Fruit fly (Drosophila melanogaster) whole organism, prepupa: Measurements from ENCODE around the gene Bicra.
A peak's percentile ranks its signal among the peaks of the same experiment; 100 is the strongest.

Experiments used
- CG6276 ChIP-seq: fragments of 200-800 bp; sonication (Bioruptor generic); optimal IDR thresholded peaks from 2 replicates; lab custom pipeline; 2017; ENCODE audit warnings: missing biosample characterization, mild to moderate bottlenecking, missing genetic modification characterization
- CG9139 ChIP-seq: fragments of 200-800 bp; sonication (Bioruptor generic); optimal IDR thresholded peaks from 3 replicates; lab custom pipeline; 2017; ENCODE audit warnings: missing biosample characterization, mild to moderate bottlenecking, missing genetic modification characterization
- Eip78C ChIP-seq: fragments of 200-800 bp; sonication (Bioruptor generic); peaks from one replicate; lab custom pipeline; 2016; ENCODE audit warnings: missing biosample characterization, missing genetic modification characterization
- Hr38 ChIP-seq: sonication (Bioruptor generic); optimal IDR thresholded peaks from 2 replicates; lab custom pipeline; 2016; ENCODE audit warnings: missing biosample characterization, missing genetic modification characterization
- Sox102F ChIP-seq: fragments of 200-800 bp; sonication (Bioruptor generic); optimal IDR thresholded peaks from 2 replicates; lab custom pipeline; 2016; ENCODE audit warnings: missing biosample characterization, mild to moderate bottlenecking, missing genetic modification characterization
- fd59A ChIP-seq: fragments of 200-800 bp; sonication (Bioruptor generic); optimal IDR thresholded peaks from 2 replicates; lab custom pipeline; 2017; ENCODE audit warnings: missing biosample characterization, mild to moderate bottlenecking, missing genetic modification characterization, missing genetic modification reagents
- pdm3 ChIP-seq: fragments of 200-800 bp; sonication (Bioruptor generic); optimal IDR thresholded peaks from 3 replicates; lab custom pipeline; 2016; ENCODE audit warnings: missing biosample characterization, missing genetic modification characterization
- spab ChIP-seq: fragments of 200-800 bp; sonication (Bioruptor generic); optimal IDR thresholded peaks from 2 replicates; lab custom pipeline; 2017; ENCODE audit warnings: missing biosample characterization, mild to moderate bottlenecking, missing genetic modification characterization, missing genetic modification reagents
- ss ChIP-seq, 2 experiments: fragments of 200-800 bp; sonication (Bioruptor generic); optimal IDR thresholded peaks; 2 replicates in 1 of 2; 3 replicates in 1 of 2; lab custom pipeline; 2017 to 2018; ENCODE audit warnings: mild to moderate bottlenecking in 2 of 2, missing biosample characterization in 2 of 2, missing genetic modification characterization in 2 of 2, moderate library complexity in 1 of 2

DNA sequence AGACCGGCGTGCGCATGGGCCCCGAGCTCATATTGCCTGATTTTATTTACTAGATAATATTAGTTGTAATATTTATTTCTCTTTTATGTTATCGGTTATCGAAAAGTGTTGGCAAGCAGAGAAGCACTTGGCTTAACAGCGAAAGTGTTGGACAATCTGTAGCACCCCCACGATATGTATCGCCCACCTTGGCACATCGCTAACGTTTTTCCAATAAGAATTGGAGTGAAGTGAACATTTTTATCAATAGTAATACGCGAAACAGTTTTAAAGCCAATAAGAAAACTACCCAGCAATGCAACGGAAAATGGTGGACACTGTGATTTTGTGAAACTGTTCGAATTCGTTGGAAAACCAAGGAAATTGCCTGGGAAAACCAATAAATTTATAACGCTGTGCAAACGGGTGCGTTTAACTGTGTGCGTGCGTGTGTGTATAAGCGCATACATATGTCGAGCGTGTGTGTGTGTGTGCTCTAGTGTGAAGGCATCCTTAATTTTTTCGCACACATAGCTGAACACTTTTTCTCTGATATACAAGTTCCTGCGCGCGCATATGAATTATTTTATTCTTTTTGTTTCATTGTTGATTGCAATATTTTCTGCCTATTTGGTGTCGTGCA is 23.8 kb upstream of the Bicra start, which contains the start of the genes Slu7 and Pkc98E:
- TF ChIP-seq Eip78C (GFP tag; lab: Kevin White, UChicago) (peak; percentile 74), CG6276 (GFP tag; lab: Kevin White, UChicago) (no peak), pdm3 (GFP tag; lab: Kevin White, UChicago) (peak; percentile 33), ss (GFP tag; optimal IDR thresholded peaks at IDR 0.05; lab: Kevin White, UChicago) (peak in 1 of 2 experiments; percentile 14), spab (GFP tag; lab: Kevin White, UChicago) (no peak), fd59A (GFP tag; lab: Kevin White, UChicago) (no peak), CG9139 (GFP tag; lab: Kevin White, UChicago) (no peak), Hr38 (GFP tag; lab: Kevin White, UChicago) (no peak), Sox102F (GFP tag; lab: Kevin White, UChicago) (peak; percentile 63)
